Worm (Caenorhabditis elegans): Measurements from ENCODE around the gene C44B7.5.

Gene C44B7.5

ce11 chrII:6838270-6838878 lies 34.0 kb downstream of the C44B7.5 start:
- TF ChIP-seq nhr-237 (tag; optimal IDR thresholded peaks at IDR 0.05) (no peak), crh-2 (tag; optimal IDR thresholded peaks at IDR 0.05) (peak; percentile 30), blmp-1 (tag; optimal IDR thresholded peaks at IDR 0.05; ENCODE audit: insufficient read depth) (no peak), ZK546.5 (tag; optimal IDR thresholded peaks at IDR 0.05) (no peak), nhr-129 (tag; optimal IDR thresholded peaks at IDR 0.05) (peak; percentile 18), alr-1 (tag; optimal IDR thresholded peaks at IDR 0.05) (no peak), fos-1 (tag; optimal IDR thresholded peaks at IDR 0.05) (no peak), sma-9 (GFP tag; optimal IDR thresholded peaks at IDR 0.05) (peak; percentile 42), sma-9 (tag; optimal IDR thresholded peaks at IDR 0.05) (no peak), nhr-12 (tag; optimal IDR thresholded peaks at IDR 0.05) (no peak), sma-3 (GFP tag; optimal IDR thresholded peaks at IDR 0.05) (no peak), aly-2 (tag; optimal IDR thresholded peaks at IDR 0.05) (no peak), R02D3.7 (tag; optimal IDR thresholded peaks at IDR 0.05) (no peak), dmd-4 (tag; optimal IDR thresholded peaks at IDR 0.05) (no peak), nhr-21 (tag; optimal IDR thresholded peaks at IDR 0.05) (no peak), zag-1 (tag; optimal IDR thresholded peaks at IDR 0.05) (no peak), Y55F3AM.14 (GFP tag; optimal IDR thresholded peaks at IDR 0.05) (no peak), nhr-11 (tag; optimal IDR thresholded peaks at IDR 0.05) (no peak), F13H6.1 (tag; optimal IDR thresholded peaks at IDR 0.05) (peak; percentile 31), unc-39 (tag; optimal IDR thresholded peaks at IDR 0.05) (no peak), lin-39 (tag; optimal IDR thresholded peaks at IDR 0.05) (peak; percentile 88), snpc-4 (tag; optimal IDR thresholded peaks at IDR 0.05) (no peak), sem-4 (tag; optimal IDR thresholded peaks at IDR 0.05) (peak; percentile 86), C34F6.9 (tag; optimal IDR thresholded peaks at IDR 0.05) (peak; percentile 35), ztf-11 (tag; optimal IDR thresholded peaks at IDR 0.05) (peak; percentile 19), skn-1 (tag; optimal IDR thresholded peaks at IDR 0.05) (no peak), nhr-25 (tag; optimal IDR thresholded peaks at IDR 0.05) (peak; percentile 45), nhr-6 (tag; optimal IDR thresholded peaks at IDR 0.05) (peak; percentile 4), ztf-1 (GFP tag; conservative IDR thresholded peaks at IDR 0.05) (no peak), mab-5 (tag; optimal IDR thresholded peaks at IDR 0.05) (peak; percentile 94), lin-11 (tag; optimal IDR thresholded peaks at IDR 0.05) (no peak), nhr-77 (tag; optimal IDR thresholded peaks at IDR 0.05) (no peak), egl-27 (tag; optimal IDR thresholded peaks at IDR 0.05) (peak; percentile 94), lsy-2 (tag; optimal IDR thresholded peaks at IDR 0.05) (peak in 1 of 2 experiments; percentile 46), ceh-16 (tag; optimal IDR thresholded peaks at IDR 0.05) (peak; percentile 11), unc-62 (GFP tag; optimal IDR thresholded peaks at IDR 0.05) (peak; percentile 79), ceh-82 (tag; optimal IDR thresholded peaks at IDR 0.05) (no peak), ztf-4 (tag; optimal IDR thresholded peaks at IDR 0.05) (peak; percentile 22), mdl-1 (tag; optimal IDR thresholded peaks at IDR 0.05) (peak in 1 of 2 experiments; percentile 64), peb-1 (tag; optimal IDR thresholded peaks at IDR 0.05) (no peak)

DNA sequence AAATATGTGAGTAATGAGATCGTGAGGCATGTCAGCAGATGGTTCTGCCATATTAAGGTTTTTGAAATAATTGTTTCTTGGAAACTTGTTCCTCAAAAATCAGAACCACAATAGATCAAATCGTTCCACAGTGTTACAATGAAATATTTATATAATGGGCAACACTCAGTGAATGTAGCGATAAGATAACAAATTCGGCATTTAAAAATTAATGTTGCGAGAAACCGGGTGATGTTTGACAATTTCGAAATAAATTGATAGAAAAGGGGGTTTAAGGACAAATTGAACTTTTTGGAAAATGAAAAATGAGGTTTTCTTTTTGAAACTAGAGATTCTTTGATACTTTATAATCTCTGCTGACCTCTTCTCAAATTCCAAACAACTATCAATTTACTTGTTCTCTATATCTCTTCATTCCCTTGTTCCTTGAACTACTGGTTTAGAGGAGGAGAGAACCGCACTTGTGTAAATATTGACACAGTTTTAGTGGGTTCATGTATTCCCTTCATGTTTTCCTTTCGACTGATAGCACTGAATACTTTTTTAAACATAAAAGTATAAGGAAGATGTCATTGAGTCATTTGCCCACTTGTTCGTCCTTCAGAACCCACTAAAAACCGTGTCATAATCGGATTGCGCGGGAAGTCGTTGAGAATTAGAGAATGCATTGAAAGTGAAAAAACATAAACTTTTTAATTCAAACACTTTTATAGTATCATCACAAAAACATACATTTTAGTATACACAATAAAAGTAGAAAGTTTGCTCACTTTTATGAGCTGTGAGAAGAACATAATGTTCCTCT lies 35.4 kb downstream of the C44B7.5 start:
- TF ChIP-seq unc-62 (GFP tag; optimal IDR thresholded peaks at IDR 0.05) (no peak), skn-1 (tag; optimal IDR thresholded peaks at IDR 0.05) (peak; percentile 3), F13H6.1 (tag; optimal IDR thresholded peaks at IDR 0.05) (peak; percentile 82), blmp-1 (tag; optimal IDR thresholded peaks at IDR 0.05; ENCODE audit: insufficient read depth) (peak; percentile 18), nhr-25 (tag; optimal IDR thresholded peaks at IDR 0.05) (peak; percentile 39), fos-1 (tag; optimal IDR thresholded peaks at IDR 0.05) (peak; percentile 83), nhr-129 (tag; optimal IDR thresholded peaks at IDR 0.05) (peak; percentile 21), sma-9 (GFP tag; optimal IDR thresholded peaks at IDR 0.05) (peak; percentile 9), sma-9 (tag; optimal IDR thresholded peaks at IDR 0.05) (no peak), lin-13 (GFP tag; optimal IDR thresholded peaks at IDR 0.05) (no peak), egl-27 (tag; optimal IDR thresholded peaks at IDR 0.05) (peak; percentile 29)
